Fruit fly (Drosophila melanogaster): ENCODE data around the gene Msr-110.

Gene Msr-110

DNA sequence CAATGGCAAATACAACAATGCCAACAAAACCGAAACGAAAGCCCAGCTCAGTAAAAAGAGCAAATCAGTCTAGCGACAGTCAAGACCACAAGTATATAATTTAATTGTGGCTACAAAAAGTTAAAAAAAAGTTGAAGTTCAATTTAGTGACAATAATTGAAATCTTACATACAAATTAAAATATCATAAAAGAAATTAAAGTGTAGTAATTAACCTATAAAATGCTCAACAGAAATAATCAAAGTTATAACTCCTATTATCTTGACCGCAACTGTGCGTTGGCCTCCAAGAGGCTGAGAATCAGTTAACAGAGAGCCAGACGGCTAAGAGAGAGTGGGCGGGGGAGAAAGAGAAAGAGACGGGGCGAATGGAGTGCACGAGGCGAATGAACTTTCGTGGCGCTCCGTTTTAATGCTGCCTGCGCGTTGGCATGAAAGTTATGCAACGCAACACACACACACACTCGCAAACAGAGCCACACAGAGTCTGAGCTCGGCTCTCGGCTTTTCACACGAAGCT lies 34.6 kb upstream of the Msr-110 start (continued):
- TF ChIP-seq E2f2 (GFP tag; IDR thresholded peaks at IDR 0.05): no peak; the same call in 1 of the 2 replicates
- peak; percentile 46 for TF ChIP-seq CG10462 (GFP tag; optimal IDR thresholded peaks at IDR 0.05)
- TF ChIP-seq pros (GFP tag; optimal IDR thresholded peaks at IDR 0.05): peak; percentile 74
- TF ChIP-seq CG10267 (tag; optimal IDR thresholded peaks at IDR 0.05): peak; percentile 89
- TF ChIP-seq CG15601 (tag; optimal IDR thresholded peaks at IDR 0.05): peak; percentile 94
- peak; percentile 37 for TF ChIP-seq kay (GFP tag; optimal IDR thresholded peaks at IDR 0.05)
- peak; percentile 75 for TF ChIP-seq CG6813 (GFP tag; optimal IDR thresholded peaks at IDR 0.05)
- peak; percentile 93 for TF ChIP-seq gem (tag; optimal IDR thresholded peaks at IDR 0.05)
- no peak for TF ChIP-seq Dbx (GFP tag; IDR thresholded peaks at IDR 0.05)
- peak; percentile 49; the same call in 1 of the 2 replicates for TF ChIP-seq peb (GFP tag; IDR thresholded peaks at IDR 0.05)
- TF ChIP-seq amos (GFP tag; IDR thresholded peaks at IDR 0.05; ENCODE audit: partially characterized antibody): no peak
- TF ChIP-seq lola (GFP tag; optimal IDR thresholded peaks at IDR 0.05): peak in 1 of 3 experiments; percentile 92
- peak in 1 of 2 experiments; percentile 89 for TF ChIP-seq Eip74EF (GFP tag; optimal IDR thresholded peaks at IDR 0.05)
- TF ChIP-seq sna (GFP tag; IDR thresholded peaks at IDR 0.05; ENCODE audit: partially characterized antibody): no peak
- peak; percentile 62 for TF ChIP-seq CG11093 (GFP tag; IDR thresholded peaks at IDR 0.05)
- peak; percentile 87 for TF ChIP-seq Awh (GFP tag; IDR thresholded peaks at IDR 0.05)
- peak; percentile 89 for TF ChIP-seq Drgx (GFP tag; IDR thresholded peaks at IDR 0.05)
- no peak for TF ChIP-seq pb (GFP tag; optimal IDR thresholded peaks at IDR 0.05)
- TF ChIP-seq CG2116 (GFP tag; optimal IDR thresholded peaks at IDR 0.05): peak; percentile 33
- no peak for TF ChIP-seq HmgD (GFP tag; optimal IDR thresholded peaks at IDR 0.05)
- 0 out of 2 replicates have a peak, but pooled peaks have one; percentile 8 for TF ChIP-seq al (GFP tag; IDR thresholded peaks at IDR 0.05)
- peak in 1 of 2 experiments; percentile 78 for TF ChIP-seq dpn (GFP tag; optimal IDR thresholded peaks at IDR 0.05)
- no peak for TF ChIP-seq CG11560 (tag; IDR thresholded peaks at IDR 0.05)
- TF ChIP-seq CG2712 (tag; optimal IDR thresholded peaks at IDR 0.05): peak; percentile 95
- peak; percentile 27 for TF ChIP-seq Antp (GFP tag; optimal IDR thresholded peaks at IDR 0.05)
- no peak for TF ChIP-seq hth (optimal IDR thresholded peaks at IDR 0.05)
- TF ChIP-seq CG2678 (tag; optimal IDR thresholded peaks at IDR 0.05): peak; percentile 92
- no peak for TF ChIP-seq grn (GFP tag; optimal IDR thresholded peaks at IDR 0.05)
- TF ChIP-seq pnt (GFP tag; optimal IDR thresholded peaks at IDR 0.05): no peak
- TF ChIP-seq CG2875 (GFP tag; optimal IDR thresholded peaks at IDR 0.05): peak; percentile 83
- TF ChIP-seq chm (GFP tag; IDR thresholded peaks at IDR 0.05): no peak; the same call in 1 of the 2 replicates
- TF ChIP-seq Oli (tag; optimal IDR thresholded peaks at IDR 0.05): peak; percentile 89
- peak; percentile 43 for TF ChIP-seq jing (GFP tag; optimal IDR thresholded peaks at IDR 0.05)
- peak; percentile 76 for TF ChIP-seq CG1602 (GFP tag; optimal IDR thresholded peaks at IDR 0.05)
- TF ChIP-seq CG15696 (tag; optimal IDR thresholded peaks at IDR 0.05): peak; percentile 33
- peak; percentile 29 to 89 for TF ChIP-seq Hr51 (GFP tag; optimal IDR thresholded peaks at IDR 0.05)
- no peak for TF ChIP-seq crc (GFP tag; optimal IDR thresholded peaks at IDR 0.05)
- TF ChIP-seq CG2199 (GFP tag; IDR thresholded peaks at IDR 0.05): no peak
- no peak for TF ChIP-seq sima (GFP tag; optimal IDR thresholded peaks at IDR 0.05)
- peak; percentile 69 for TF ChIP-seq CG4820 (GFP tag; optimal IDR thresholded peaks at IDR 0.05)
- TF ChIP-seq CG4424 (GFP tag; optimal IDR thresholded peaks at IDR 0.05): peak; percentile 87
- peak; percentile 82 for TF ChIP-seq ATbp (GFP tag; optimal IDR thresholded peaks at IDR 0.05)
- TF ChIP-seq tx (GFP tag; optimal IDR thresholded peaks at IDR 0.05): no peak
- TF ChIP-seq insv (GFP tag; optimal IDR thresholded peaks at IDR 0.05): no peak
- TF ChIP-seq wek (GFP tag; optimal IDR thresholded peaks at IDR 0.05): peak; percentile 56
- no peak for TF ChIP-seq GATAe (GFP tag; conservative IDR thresholded peaks at IDR 0.05)
- TF ChIP-seq nerfin-2 (GFP tag; IDR thresholded peaks at IDR 0.05; ENCODE audit: partially characterized antibody): no peak
- peak; percentile 91 for TF ChIP-seq CG17829 (tag; optimal IDR thresholded peaks at IDR 0.05)
- no peak for TF ChIP-seq bbx (GFP tag; IDR thresholded peaks at IDR 0.05; ENCODE audit: partially characterized antibody)
